Fruit fly (Drosophila melanogaster) whole organism, adult: ENCODE measurements around the gene CG9519.
A peak's percentile ranks its signal among the peaks of the same experiment; 100 is the strongest.

Experiments used
- CG33017 ChIP-seq: fragments of 200-800 bp; sonication (Bioruptor generic); optimal IDR thresholded peaks from 2 replicates; lab custom pipeline; 2018; ENCODE audit warnings: missing biosample characterization, mild to moderate bottlenecking, missing genetic modification characterization, moderate library complexity
- CG7101 ChIP-seq: fragments of 200-800 bp; sonication (Bioruptor generic); optimal IDR thresholded peaks from 2 replicates; lab custom pipeline; 2018; ENCODE audit warnings: missing biosample characterization, mild to moderate bottlenecking, missing genetic modification characterization, moderate library complexity
- Hr96 ChIP-seq: fragments of 200-800 bp; sonication (Bioruptor generic); optimal IDR thresholded peaks from 2 replicates; lab custom pipeline; 2016; ENCODE audit warnings: missing biosample characterization, missing genetic modification characterization
- cnc ChIP-seq, 2 experiments: fragments of >200 bp; optimal IDR thresholded peaks; 2 replicates each; lab custom pipeline; 2017
- kay ChIP-seq: fragments of 200-800 bp; sonication (Bioruptor generic); peaks from one replicate; lab custom pipeline; 2016; ENCODE audit warnings: missing biosample characterization, missing genetic modification characterization, borderline replicate concordance
- toe ChIP-seq: fragments of 200-800 bp; sonication (Bioruptor generic); optimal IDR thresholded peaks from 2 replicates; lab custom pipeline; 2016; ENCODE audit warnings: missing biosample characterization, missing genetic modification characterization

DNA sequence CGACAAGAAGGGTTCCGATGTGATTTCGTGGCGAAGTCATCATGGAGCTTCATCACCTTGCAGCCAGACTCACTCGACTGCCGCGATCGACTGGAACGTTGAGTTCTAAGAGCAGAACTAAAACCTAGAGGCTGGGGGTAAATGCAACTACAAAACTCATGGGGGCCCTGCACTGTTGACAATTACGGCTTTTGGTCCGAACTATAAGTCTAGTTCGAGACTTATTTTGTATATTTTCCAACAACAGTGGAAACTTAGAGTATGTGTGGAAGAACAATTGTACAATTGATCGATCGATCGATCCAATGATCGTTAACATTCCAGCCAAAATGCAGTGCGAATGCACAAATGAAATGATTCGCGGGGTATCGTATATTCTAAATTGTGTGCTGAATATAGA is at the start of gene CG9519:
- TF ChIP-seq kay (GFP tag; lab: Kevin White, UChicago) (peak; percentile 11), toe (no peak), CG33017 (tag; lab: Kevin White, UChicago) (no peak), cnc (optimal IDR thresholded peaks at IDR 0.05; lab: Kevin White, UChicago) (no peak), CG7101 (no peak), Hr96 (GFP tag; lab: Kevin White, UChicago) (no peak)
